Worm (Caenorhabditis elegans): ENCODE measurements around the gene C37H5.5.

- TF ChIP-seq hlh-6 (tag; optimal IDR thresholded peaks at IDR 0.05) = no peak
- no peak for TF ChIP-seq ceh-6 (GFP tag; optimal IDR thresholded peaks at IDR 0.05)
- TF ChIP-seq ceh-45 (GFP tag; IDR thresholded peaks at IDR 0.05) = no peak
- no peak for TF ChIP-seq elt-4 (tag; optimal IDR thresholded peaks at IDR 0.05)
- no peak for TF ChIP-seq ztf-16 (tag; optimal IDR thresholded peaks at IDR 0.05)
- no peak for TF ChIP-seq dmd-4 (tag; optimal IDR thresholded peaks at IDR 0.05; ENCODE audit: borderline replicate concordance)
- no peak for TF ChIP-seq unc-55 (GFP tag; optimal IDR thresholded peaks at IDR 0.05)
- TF ChIP-seq ceh-18 (tag; optimal IDR thresholded peaks at IDR 0.05) = no peak
- TF ChIP-seq T23F11.4 (GFP tag; optimal IDR thresholded peaks at IDR 0.05) = no peak
Observed at ce11 chrV:4787166-4787565, 40.0 kb upstream of the C37H5.5 start, which contains the start of gene R02F11.9.

Measured in whole organism, late embryonic.